Fruit fly (Drosophila melanogaster) whole organism, embryonic: Measurements from ENCODE around the gene CG7309.
A peak's percentile ranks its signal among the peaks of the same experiment; 100 is the strongest.

Experiments
- Adf1 ChIP-seq: fragments of 200-800 bp; sonication (Bioruptor generic); IDR thresholded peaks from 2 replicates; pipeline ENCODE4 v1.3.6; 2022; ENCODE audit warnings: missing biosample characterization, missing genetic modification characterization
- Antp ChIP-seq: fragments of 200-800 bp; sonication (Bioruptor generic); optimal IDR thresholded peaks from 3 replicates; lab custom pipeline; 2016; ENCODE audit warnings: missing biosample characterization, missing genetic modification characterization
- CG10366 ChIP-seq: fragments of 200-800 bp; sonication (Bioruptor generic); IDR thresholded peaks from 2 replicates; pipeline ENCODE4 v1.3.6; 2022; ENCODE audit warnings: missing biosample characterization, missing genetic modification characterization
- CG11456 ChIP-seq: fragments of 200-800 bp; sonication (Bioruptor generic); IDR thresholded peaks from 3 replicates; pipeline ENCODE4 v1.3.6; 2022; ENCODE audit warnings: missing biosample characterization, missing genetic modification characterization
- CG1233 ChIP-seq: fragments of 200-800 bp; sonication (Bioruptor generic); optimal IDR thresholded peaks from 4 replicates; lab custom pipeline; 2018; ENCODE audit warnings: missing biosample characterization, mild to moderate bottlenecking, missing genetic modification characterization
- CG12391 ChIP-seq: fragments of 200-800 bp; sonication (Bioruptor generic); optimal IDR thresholded peaks from 3 replicates; lab custom pipeline; 2018; ENCODE audit warnings: missing biosample characterization, mild to moderate bottlenecking, missing genetic modification characterization, moderate library complexity
- CG14014 ChIP-seq: fragments of 200-800 bp; sonication (Bioruptor generic); IDR thresholded peaks from 2 replicates; pipeline ENCODE4 v1.3.6; 2022; ENCODE audit warnings: missing biosample characterization, missing genetic modification characterization
- CG16779 ChIP-seq: fragments of 200-800 bp; sonication (Bioruptor generic); IDR thresholded peaks from 2 replicates; pipeline ENCODE4 v1.3.6; 2022; ENCODE audit warnings: missing biosample characterization, missing genetic modification characterization
- CG18764 ChIP-seq: fragments of 200-800 bp; sonication (Bioruptor generic); optimal IDR thresholded peaks from 3 replicates; lab custom pipeline; 2016; ENCODE audit warnings: missing biosample characterization, missing genetic modification characterization
- CG2202 ChIP-seq: fragments of 200-800 bp; sonication (Bioruptor generic); optimal IDR thresholded peaks from 2 replicates; lab custom pipeline; 2018; ENCODE audit warnings: missing biosample characterization, mild to moderate bottlenecking, missing genetic modification characterization
- CG31388 ChIP-seq: fragments of 200-800 bp; sonication (Bioruptor generic); optimal IDR thresholded peaks from 2 replicates; lab custom pipeline; 2016; ENCODE audit warnings: missing biosample characterization, missing genetic modification characterization
- CG34224 ChIP-seq: fragments of 200-800 bp; sonication (Bioruptor generic); IDR thresholded peaks from 3 replicates; pipeline ENCODE4 v1.3.6; 2022; ENCODE audit warnings: missing biosample characterization, missing genetic modification characterization; ENCODE audit not compliant: partially characterized antibody
- CG4424 ChIP-seq: fragments of 200-800 bp; sonication (Bioruptor generic); optimal IDR thresholded peaks from 3 replicates; lab custom pipeline; 2016; ENCODE audit warnings: missing biosample characterization, missing genetic modification characterization
- CG6813 ChIP-seq: fragments of 200-800 bp; sonication (Bioruptor generic); optimal IDR thresholded peaks from 2 replicates; lab custom pipeline; 2017; ENCODE audit warnings: missing biosample characterization, missing genetic modification characterization, mild to moderate bottlenecking, moderate library complexity, missing genetic modification reagents
- CG7839 ChIP-seq: fragments of 200-800 bp; sonication (Bioruptor generic); optimal IDR thresholded peaks from 3 replicates; lab custom pipeline; 2018; ENCODE audit warnings: missing biosample characterization, mild to moderate bottlenecking, missing genetic modification characterization, moderate library complexity
- CG7963 ChIP-seq: fragments of 200-800 bp; sonication (Bioruptor generic); IDR thresholded peaks from 3 replicates; pipeline ENCODE4 v1.3.6; 2022; ENCODE audit warnings: missing biosample characterization, missing genetic modification characterization; ENCODE audit not compliant: partially characterized antibody
- CG8281 ChIP-seq: fragments of 200-800 bp; sonication (Bioruptor generic); optimal IDR thresholded peaks from 2 replicates; lab custom pipeline; 2018; ENCODE audit warnings: missing biosample characterization, mild to moderate bottlenecking, missing genetic modification characterization, moderate library complexity
- CG9932 ChIP-seq: fragments of 200-800 bp; sonication (Bioruptor generic); IDR thresholded peaks from 2 replicates; pipeline ENCODE4 v1.3.6; 2022; ENCODE audit warnings: missing biosample characterization, missing genetic modification characterization
- CkIIα-i1 ChIP-seq: fragments of 200-800 bp; sonication (Bioruptor generic); IDR thresholded peaks from 2 replicates; pipeline ENCODE4 v1.3.6; 2022; ENCODE audit warnings: missing biosample characterization, missing genetic modification characterization
- Dfd ChIP-seq, 2 experiments: fragments of >200 bp; optimal IDR thresholded peaks; 2 replicates each; lab custom pipeline; 2017; ENCODE audit warnings: missing biosample characterization in 2 of 2, missing genetic modification characterization in 2 of 2
- Dip2 ChIP-seq: fragments of 200-800 bp; sonication (Bioruptor generic); IDR thresholded peaks from 2 replicates; pipeline ENCODE4 v1.3.6; 2022; ENCODE audit warnings: missing biosample characterization, missing genetic modification characterization
- ERR ChIP-seq: fragments of 200-800 bp; sonication (Bioruptor generic); optimal IDR thresholded peaks from 2 replicates; lab custom pipeline; 2016; ENCODE audit warnings: missing biosample characterization, missing genetic modification characterization
- Gsc ChIP-seq: fragments of 200-800 bp; sonication (Bioruptor generic); IDR thresholded peaks from 2 replicates; pipeline ENCODE4 v1.3.6; 2022; ENCODE audit warnings: missing biosample characterization, missing genetic modification characterization
- HLH3B ChIP-seq: fragments of 200-800 bp; sonication (Bioruptor generic); IDR thresholded peaks from 2 replicates; pipeline ENCODE4 v1.3.6; 2022; ENCODE audit warnings: missing biosample characterization, missing genetic modification characterization
- Hr39 ChIP-seq: fragments of >200 bp; optimal IDR thresholded peaks from 2 replicates; lab custom pipeline; 2017
- Hsf ChIP-seq: fragments of 200-800 bp; sonication (Bioruptor generic); optimal IDR thresholded peaks from 3 replicates; lab custom pipeline; 2016; ENCODE audit warnings: missing biosample characterization, missing genetic modification characterization
- Nf-YC ChIP-seq: fragments of 200-800 bp; optimal IDR thresholded peaks from 3 replicates; lab custom pipeline; 2019; ENCODE audit warnings: missing biosample characterization, mild to moderate bottlenecking, missing genetic modification characterization, moderate library complexity
- NfI ChIP-seq: fragments of 200-800 bp; sonication (Bioruptor generic); optimal IDR thresholded peaks from 3 replicates; lab custom pipeline; 2018; ENCODE audit warnings: missing biosample characterization, mild to moderate bottlenecking, missing genetic modification characterization, moderate library complexity
- Rfx ChIP-seq: fragments of 200-800 bp; sonication (Bioruptor generic); IDR thresholded peaks from 2 replicates; pipeline ENCODE4 v1.3.6; 2022; ENCODE audit warnings: missing biosample characterization, missing genetic modification characterization
- Six4 ChIP-seq: fragments of 200-800 bp; sonication (Bioruptor generic); optimal IDR thresholded peaks from 2 replicates; lab custom pipeline; 2016; ENCODE audit warnings: missing biosample characterization, missing genetic modification characterization
- Sry-β ChIP-seq: fragments of 200-800 bp; sonication (Bioruptor generic); optimal IDR thresholded peaks from 2 replicates; lab custom pipeline; 2018; ENCODE audit warnings: missing biosample characterization, mild to moderate bottlenecking, missing genetic modification characterization, moderate library complexity
- Ssrp ChIP-seq: fragments of 200-800 bp; sonication (Bioruptor generic); optimal IDR thresholded peaks from 2 replicates; lab custom pipeline; 2018; ENCODE audit warnings: missing biosample characterization, mild to moderate bottlenecking, missing genetic modification characterization, moderate library complexity
- Xbp1 ChIP-seq: fragments of 200-800 bp; sonication (Bioruptor generic); optimal IDR thresholded peaks from 3 replicates; lab custom pipeline; 2016; ENCODE audit warnings: missing biosample characterization, mild to moderate bottlenecking, missing genetic modification characterization
- dan ChIP-seq: fragments of 200-800 bp; sonication (Bioruptor generic); IDR thresholded peaks from 2 replicates; pipeline ENCODE4 v1.3.6; 2022; ENCODE audit warnings: missing biosample characterization, missing genetic modification characterization
- en ChIP-seq: fragments of 200-800 bp; sonication (Bioruptor generic); optimal IDR thresholded peaks from 2 replicates; lab custom pipeline; 2016; ENCODE audit warnings: missing biosample characterization, missing genetic modification characterization
- exex ChIP-seq: fragments of 200-800 bp; sonication (Bioruptor generic); optimal IDR thresholded peaks from 4 replicates; lab custom pipeline; 2018; ENCODE audit warnings: missing biosample characterization, mild to moderate bottlenecking, missing genetic modification characterization, moderate library complexity
- fd102C ChIP-seq: fragments of 200-800 bp; sonication (Bioruptor generic); optimal IDR thresholded peaks from 2 replicates; lab custom pipeline; 2018; ENCODE audit warnings: missing biosample characterization, mild to moderate bottlenecking, missing genetic modification characterization, moderate library complexity
- fu2 ChIP-seq: fragments of 200-800 bp; sonication (Bioruptor generic); optimal IDR thresholded peaks from 2 replicates; lab custom pipeline; 2016; ENCODE audit warnings: missing biosample characterization, missing genetic modification characterization
- h ChIP-seq: fragments of >200 bp; optimal IDR thresholded peaks from 2 replicates; lab custom pipeline; 2017
- ind ChIP-seq: fragments of 200-800 bp; sonication (Bioruptor generic); optimal IDR thresholded peaks from 3 replicates; lab custom pipeline; 2016; ENCODE audit warnings: missing biosample characterization, missing genetic modification characterization
- lbe ChIP-seq: fragments of 200-800 bp; sonication (Bioruptor generic); optimal IDR thresholded peaks from 2 replicates; lab custom pipeline; 2016; ENCODE audit warnings: missing biosample characterization, mild to moderate bottlenecking, missing genetic modification characterization
- lmd ChIP-seq: fragments of 200-800 bp; sonication (Bioruptor generic); IDR thresholded peaks from 2 replicates; pipeline ENCODE4 v1.3.6; 2022; ENCODE audit warnings: missing biosample characterization, missing genetic modification characterization
- lov ChIP-seq, 2 experiments: fragments of 200-800 bp in 1 of 2; fragments of >200 bp in 1 of 2; sonication (Bioruptor generic) in 1 of 2; IDR thresholded peaks in 1 of 2; optimal IDR thresholded peaks in 1 of 2; 2 replicates in 1 of 2; 3 replicates in 1 of 2; pipeline versions ENCODE4 v1.3.6 to Lab custom; 2017 to 2022; ENCODE audit warnings: missing biosample characterization in 1 of 2, missing genetic modification characterization in 1 of 2
- sc ChIP-seq, 3 experiments: fragments of >200 bp in 2 of 3; fragments of 200-800 bp in 1 of 3; sonication (Bioruptor generic) in 1 of 3; optimal IDR thresholded peaks; 2 replicates in 2 of 3; 3 replicates in 1 of 3; lab custom pipeline; 2017; ENCODE audit warnings: mild to moderate bottlenecking in 1 of 3, missing biosample characterization in 1 of 3, missing genetic modification characterization in 1 of 3, missing genetic modification reagents in 1 of 3
- schlank ChIP-seq: fragments of 200-800 bp; sonication (Bioruptor generic); optimal IDR thresholded peaks from 2 replicates; lab custom pipeline; 2018; ENCODE audit warnings: missing biosample characterization, mild to moderate bottlenecking, missing genetic modification characterization
- sim ChIP-seq: fragments of 200-800 bp; sonication (Bioruptor generic); IDR thresholded peaks from 2 replicates; pipeline ENCODE4 v1.3.6; 2022; ENCODE audit warnings: missing biosample characterization, missing genetic modification characterization
- so ChIP-seq: fragments of 200-800 bp; sonication (Bioruptor generic); IDR thresholded peaks from 3 replicates; pipeline ENCODE4 v1.3.6; 2022; ENCODE audit warnings: missing biosample characterization, missing genetic modification characterization
- tap ChIP-seq: fragments of 200-800 bp; optimal IDR thresholded peaks from 3 replicates; lab custom pipeline; 2019; ENCODE audit warnings: missing biosample characterization, mild to moderate bottlenecking, missing genetic modification characterization, moderate library complexity
- unc-4 ChIP-seq: fragments of 200-800 bp; sonication (Bioruptor generic); IDR thresholded peaks from 2 replicates; pipeline ENCODE4 v1.3.6; 2022; ENCODE audit warnings: missing biosample characterization, missing genetic modification characterization; ENCODE audit not compliant: partially characterized antibody
- unpg ChIP-seq: fragments of 200-800 bp; sonication (Bioruptor generic); optimal IDR thresholded peaks from 3 replicates; lab custom pipeline; 2018; ENCODE audit warnings: missing biosample characterization, mild to moderate bottlenecking, missing genetic modification characterization, moderate library complexity

CG7309 gene

DNA sequence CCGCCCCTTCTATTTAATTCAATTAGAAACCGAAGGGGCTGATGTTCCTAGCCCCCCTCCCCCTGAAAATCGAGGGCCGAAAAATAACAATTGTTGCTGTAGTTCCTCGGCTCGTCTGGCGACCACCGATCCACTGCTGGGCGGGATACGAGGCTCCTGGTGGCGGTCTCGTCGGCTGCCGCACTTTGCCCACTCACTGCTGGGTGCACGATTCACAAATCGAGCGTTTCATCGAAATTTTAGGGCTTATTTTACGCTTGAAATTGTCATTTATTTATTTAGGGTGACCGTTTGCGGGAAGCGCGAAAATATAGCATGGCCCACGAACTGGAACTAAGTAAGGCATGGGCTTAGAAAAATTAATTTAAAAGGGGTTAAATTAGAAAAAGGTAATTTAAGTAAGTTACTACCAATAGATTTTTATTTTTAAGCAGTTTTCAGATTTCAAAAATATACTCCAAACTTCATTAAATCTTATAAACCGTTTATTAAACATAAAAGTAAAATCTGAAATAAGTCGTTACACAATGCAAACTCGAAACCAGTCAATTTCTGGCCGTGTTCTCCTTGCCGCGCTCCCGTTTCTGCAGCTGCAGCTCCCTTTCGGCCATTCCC is 52.3 kb downstream of the CG7309 start, which contains the start of gene Dnz1 (continued):
- TF ChIP-seq CG7839 (tag; lab: Kevin White, UChicago) (peak; percentile 68), CG1233 (GFP tag; lab: Kevin White, UChicago) (peak; percentile 24), CG10366 (peak; percentile 58), fd102C (no peak), ERR (GFP tag; lab: Kevin White, UChicago) (no peak), CG18764 (GFP tag; lab: Kevin White, UChicago) (no peak), unpg (GFP tag; lab: Kevin White, UChicago) (peak; percentile 39), CG11456 (GFP tag; lab: Robert Waterston, UW) (peak; percentile 85), CG4424 (peak; percentile 58), h (lab: Kevin White, UChicago) (no peak), fu2 (peak; percentile 28), Antp (no peak), CG16779 (GFP tag; lab: Robert Waterston, UW) (no peak), CG2202 (tag; lab: Kevin White, UChicago) (no peak), sim (no peak), CkIIα-i1 (GFP tag; lab: Robert Waterston, UW) (no peak), ind (peak; percentile 43), Adf1 (peak; percentile 10; the same call in 1 of the 2 replicates), Hr39 (lab: Kevin White, UChicago) (no peak), dan (GFP tag; lab: Robert Waterston, UW) (no peak), unc-4 (GFP tag; lab: Robert Waterston, UW) (no peak), CG8281 (tag; lab: Kevin White, UChicago) (no peak), CG12391 (peak; percentile 57), Sry-β (GFP tag; lab: Kevin White, UChicago) (no peak), HLH3B (GFP tag; lab: Robert Waterston, UW) (peak; percentile 35; the same call in 1 of the 2 replicates), exex (tag; lab: Kevin White, UChicago) (no peak), lmd (GFP tag; lab: Robert Waterston, UW) (peak; percentile 72), tap (peak; percentile 39), Ssrp (no peak), Rfx (GFP tag; lab: Robert Waterston, UW) (peak; percentile 88), CG34224 (GFP tag; lab: Robert Waterston, UW) (no peak), CG14014 (GFP tag; lab: Robert Waterston, UW) (peak; percentile 77), CG9932 (peak; percentile 92), lbe (no peak), Xbp1 (GFP tag; lab: Kevin White, UChicago) (peak; percentile 67), Six4 (GFP tag; lab: Kevin White, UChicago) (peak; percentile 43), Nf-YC (tag; lab: Kevin White, UChicago) (peak; percentile 48), Gsc (GFP tag; lab: Robert Waterston, UW) (no peak), lov (optimal IDR thresholded peaks at IDR 0.05; lab: Kevin White, UChicago) (no peak), lov (GFP tag; IDR thresholded peaks at IDR 0.05; lab: Robert Waterston, UW) (no peak), CG31388 (GFP tag; lab: Kevin White, UChicago) (no peak), Dip2 (no peak), en (GFP tag; lab: Kevin White, UChicago) (no peak), CG7963 (GFP tag; lab: Robert Waterston, UW) (no peak), CG6813 (no peak), so (GFP tag; lab: Robert Waterston, UW) (no peak), Hsf (GFP tag; lab: Kevin White, UChicago) (peak; percentile 56), sc (optimal IDR thresholded peaks at IDR 0.05; lab: Kevin White, UChicago) (no peak), sc (GFP tag; optimal IDR thresholded peaks at IDR 0.05; lab: Kevin White, UChicago) (no peak), NfI (GFP tag; lab: Kevin White, UChicago) (peak; percentile 37), schlank (tag; lab: Kevin White, UChicago) (no peak), Dfd (GFP tag; optimal IDR thresholded peaks at IDR 0.05; lab: Kevin White, UChicago) (no peak)
